Fruit fly (Drosophila melanogaster) Kc167 (cell line): ENCODE data around the gene CG6901.

Experiments
- Myc ChIP-seq: fragments of >200 bp; optimal IDR thresholded peaks from 2 replicates; lab custom pipeline; 2017; ENCODE audit warnings: missing external identifiers
- insv ChIP-seq: fragments of >200 bp; optimal IDR thresholded peaks from 3 replicates; lab custom pipeline; 2018; ENCODE audit warnings: missing external identifiers

DNA sequence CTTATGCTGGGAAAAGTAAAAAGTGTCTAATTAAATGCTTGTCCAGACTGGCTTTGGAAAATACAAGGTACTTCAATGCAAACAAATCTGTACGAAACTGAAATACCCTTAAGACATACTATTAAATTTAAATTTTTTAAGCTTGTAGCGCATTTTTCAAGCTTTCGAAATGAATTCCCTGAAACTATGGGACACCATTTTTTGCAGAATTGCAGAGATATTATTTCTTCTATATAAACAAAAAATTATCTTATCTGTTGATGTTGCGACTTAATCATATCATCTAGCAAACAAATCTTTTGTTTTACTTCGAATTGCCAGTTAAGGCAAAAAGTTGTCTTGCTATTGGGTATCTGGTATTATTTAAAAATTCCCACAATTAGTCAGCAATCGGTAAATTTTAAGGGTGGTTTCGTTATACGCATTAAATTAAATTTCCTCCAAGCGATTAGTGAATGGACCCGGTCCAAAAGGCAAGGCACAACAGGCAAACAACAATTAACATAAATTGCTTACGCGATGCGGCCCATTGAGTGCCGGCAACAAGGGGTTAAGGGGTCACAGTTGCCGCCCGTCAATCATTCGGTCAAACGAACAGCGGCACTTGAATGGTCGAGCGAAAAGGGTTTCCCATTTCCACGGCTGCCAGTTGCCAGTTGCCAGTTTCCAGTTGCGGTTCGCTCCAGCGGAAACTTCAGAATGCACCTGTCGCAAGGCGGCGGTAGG, 13.3 kb downstream of the CG6901 start:
- TF ChIP-seq Myc (lab: Kevin White, UChicago) (no peak), insv (lab: Kevin White, UChicago) (no peak)
